Fruit fly (Drosophila melanogaster): Measurements from ENCODE around the gene CG12236.

DNA sequence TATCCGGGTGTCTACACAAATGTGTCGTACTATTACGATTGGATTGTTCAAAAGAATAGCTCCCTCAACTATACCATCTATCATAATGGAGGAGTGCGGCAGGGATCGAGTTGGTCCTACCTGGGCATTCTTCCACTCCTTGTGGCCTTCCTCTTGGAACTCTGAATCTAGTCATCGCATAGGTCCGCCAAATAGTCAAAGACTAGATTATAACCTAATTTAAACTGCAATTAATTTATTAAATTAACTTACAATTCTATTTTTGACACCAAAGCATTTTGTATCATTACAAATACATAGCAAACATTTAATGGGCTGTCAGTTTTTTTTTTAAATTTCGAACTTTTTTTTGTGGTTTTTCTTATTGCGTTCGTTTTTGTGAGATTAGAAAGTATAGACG, 42.0 kb downstream of the CG12236 start, which contains the start of gene CG32755:
- TF ChIP-seq CG8478 (optimal IDR thresholded peaks at IDR 0.05), result no peak
- TF ChIP-seq CTCF (optimal IDR thresholded peaks at IDR 0.05), result no peak
